Worm (Caenorhabditis elegans) whole organism, L4/young adult: Measurements from ENCODE around the gene Y53G8AL.1.

Experiments used
- W03F9.2 ChIP-seq: fragments of 150-350 bp; optimal IDR thresholded peaks from 2 replicates; lab custom pipeline; 2014; ENCODE audit warnings: missing biosample characterization, missing genetic modification characterization
- dao-5 ChIP-seq: sonication (generic microtip); optimal IDR thresholded peaks from 2 replicates; lab custom pipeline; 2016; ENCODE audit warnings: missing genotype, missing genetic modification characterization, moderate library complexity, missing compliant biosample characterization
- him-1 ChIP-seq: sonication (generic microtip); optimal IDR thresholded peaks from 2 replicates; lab custom pipeline; 2016; ENCODE audit warnings: missing genotype, missing genetic modification reagents, missing genetic modification characterization, missing compliant biosample characterization

ce11 chrIII:3232650-3233152 is at the start of gene Y53G8AL.1:
- TF ChIP-seq him-1, result no peak
- TF ChIP-seq W03F9.2 (tag; lab: Kevin White, UChicago), result no peak
- TF ChIP-seq dao-5 (tag; lab: Kevin White, UChicago), result no peak
